Worm (Caenorhabditis elegans) whole organism, L4 larva: Measurements from ENCODE around the gene dsl-3.

Source experiments
- ama-1 ChIP-seq: fragments of 150-350 bp; optimal IDR thresholded peaks from 2 replicates; lab custom pipeline; 2014; ENCODE audit warnings: inconsistent platforms, mixed read lengths
- skn-1 ChIP-seq: fragments of 150-350 bp; optimal IDR thresholded peaks from 2 replicates; lab custom pipeline; 2014; ENCODE audit warnings: missing biosample characterization, missing genetic modification characterization
- zip-2 ChIP-seq: fragments of 150-350 bp; optimal IDR thresholded peaks from 2 replicates; lab custom pipeline; 2014; ENCODE audit warnings: missing biosample characterization, missing genetic modification characterization

DNA sequence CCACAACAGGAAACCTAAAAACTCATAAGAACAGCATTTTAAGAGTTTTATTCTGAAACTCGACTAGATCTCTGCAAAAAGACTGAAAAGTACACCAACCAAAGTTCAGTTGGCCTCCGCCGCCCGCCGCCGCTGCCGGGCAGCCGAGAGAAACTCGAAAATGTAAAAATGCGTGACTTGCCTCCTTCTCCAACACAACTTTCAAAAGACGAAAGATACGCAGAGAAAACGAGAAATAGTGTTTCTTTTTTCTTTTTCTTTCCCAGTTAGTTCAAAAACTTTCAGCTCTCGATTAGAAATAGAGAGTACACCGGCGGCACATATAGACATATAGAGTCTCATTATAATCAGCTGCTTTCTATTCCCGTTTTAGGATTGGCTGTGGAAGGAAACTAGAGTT, 39.7 kb downstream of the dsl-3 start:
- TF ChIP-seq skn-1 (tag; lab: Kevin White, UChicago) (no peak), zip-2 (tag; lab: Kevin White, UChicago) (no peak), ama-1 (lab: Kevin White, UChicago) (peak; percentile 11)
